Worm (Caenorhabditis elegans): ENCODE results near the gene T10F2.5.

DNA sequence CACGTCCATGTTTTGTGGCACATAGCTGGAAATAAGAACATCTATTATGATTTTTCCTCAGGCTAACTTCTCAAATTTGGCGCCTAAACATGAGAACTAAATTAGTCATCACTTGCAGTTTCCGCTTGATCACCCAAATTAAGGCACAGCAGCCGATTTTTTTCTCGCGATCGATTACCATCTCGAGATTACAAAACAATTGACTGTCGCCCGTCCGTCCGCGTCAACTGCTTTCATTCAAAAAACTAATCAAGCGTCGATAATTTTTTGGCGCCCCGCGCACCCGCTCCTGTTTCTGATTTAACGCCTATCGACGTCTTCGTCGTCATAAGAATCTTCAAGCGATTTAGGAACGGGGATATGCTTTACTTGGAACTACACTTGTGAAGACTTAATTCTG lies 21.7 kb downstream of the T10F2.5 start:
- TF ChIP-seq tra-4 (tag; optimal IDR thresholded peaks at IDR 0.05) (no peak), ama-1 (optimal IDR thresholded peaks at IDR 0.05) (no peak), ets-7 (tag; optimal IDR thresholded peaks at IDR 0.05) (no peak), tbx-37 (GFP tag; conservative IDR thresholded peaks at IDR 0.05) (no peak)

All from whole organism, early embryonic.